Worm (Caenorhabditis elegans): Measurements from ENCODE around the gene C07B5.2.

DNA sequence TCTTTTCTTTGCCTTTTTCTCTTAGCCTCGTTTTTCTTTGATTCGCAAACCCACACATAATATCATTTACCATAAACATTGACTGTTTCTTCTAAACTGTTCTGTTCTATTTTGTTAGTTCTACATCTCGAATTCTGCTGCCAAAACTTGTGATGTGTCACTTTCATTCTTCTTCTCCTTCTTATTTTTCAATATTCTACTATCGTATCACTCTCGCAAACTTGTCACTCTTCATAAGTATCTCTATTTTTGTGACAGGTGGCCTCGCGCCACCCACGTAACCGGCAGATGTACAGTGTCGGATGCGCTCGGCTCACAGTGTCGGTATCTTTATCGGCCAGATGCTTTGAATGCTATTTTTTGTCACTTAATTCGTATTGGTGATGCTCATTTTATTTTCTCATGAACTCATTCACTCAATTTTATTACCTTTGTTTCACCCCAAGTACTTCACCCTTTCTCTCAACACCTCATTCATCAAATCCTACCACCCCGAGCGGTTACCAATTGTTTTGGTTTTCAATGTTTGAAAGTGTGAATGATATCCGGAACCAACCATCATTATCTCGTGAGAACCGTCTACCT, 8.5 kb downstream of the C07B5.2 start:
- TF ChIP-seq W03F9.2 (tag; optimal IDR thresholded peaks at IDR 0.05) (no peak), dao-5 (tag; optimal IDR thresholded peaks at IDR 0.05) (no peak), him-1 (tag; optimal IDR thresholded peaks at IDR 0.05) (no peak)
